1 fruit fly cellular context compared by ENCODE assay signal in genomic region chr2L:7964611-7965010, dm6.
TF ChIP-seq lines count a peak whose summit lies in the region.

No protein-coding gene starts in this region.

TF ChIP-seq in whole organism, embryonic, 481 proteins besides CTCF, POLR2A, EP300 and RAD21 (continued from another document):
- TF ChIP-seq schlank (tag; optimal IDR thresholded peaks at IDR 0.05; lab: Kevin White, UChicago) (no peak), CG11093 (GFP tag; IDR thresholded peaks at IDR 0.05; lab: Robert Waterston, UW) (peak; percentile 49; the same call in 1 of the 3 replicates), Elba2 (GFP tag; optimal IDR thresholded peaks at IDR 0.05; lab: Kevin White, UChicago) (peak; percentile 11), GATAe (GFP tag; conservative IDR thresholded peaks at IDR 0.05; lab: Robert Waterston, UW) (no peak), ham (GFP tag; IDR thresholded peaks at IDR 0.05; lab: Robert Waterston, UW) (no peak), CG4424 (GFP tag; optimal IDR thresholded peaks at IDR 0.05; lab: Kevin White, UChicago) (peak; percentile 66), h (optimal IDR thresholded peaks at IDR 0.05; lab: Kevin White, UChicago) (no peak), scrt (GFP tag; optimal IDR thresholded peaks at IDR 0.05; lab: Kevin White, UChicago) (peak; percentile 19), CG7786 (GFP tag; optimal IDR thresholded peaks at IDR 0.05; lab: Kevin White, UChicago) (peak; percentile 41), CG4617 (GFP tag; optimal IDR thresholded peaks at IDR 0.05; lab: Kevin White, UChicago; ENCODE audit: borderline replicate concordance) (peak; percentile 25), sisA (GFP tag; IDR thresholded peaks at IDR 0.05; lab: Robert Waterston, UW) (peak; percentile 84), yki (optimal IDR thresholded peaks at IDR 0.05; lab: Kevin White, UChicago) (no peak), CG2889 (GFP tag; IDR thresholded peaks at IDR 0.05; lab: Robert Waterston, UW) (peak; percentile 51; the same call in 1 of the 3 replicates), CG17612 (GFP tag; IDR thresholded peaks at IDR 0.05; lab: Robert Waterston, UW) (peak; percentile 48), zfh1 (GFP tag; IDR thresholded peaks at IDR 0.05; lab: Robert Waterston, UW) (peak; percentile 87), CG7372 (GFP tag; IDR thresholded peaks at IDR 0.05; lab: Robert Waterston, UW) (peak; percentile 59), insv (GFP tag; optimal IDR thresholded peaks at IDR 0.05; lab: Kevin White, UChicago) (no peak), ro (GFP tag; IDR thresholded peaks at IDR 0.05; lab: Robert Waterston, UW) (0 out of 2 replicates have a peak, but pooled peaks have one; percentile 17), gt (GFP tag; IDR thresholded peaks at IDR 0.05; lab: Robert Waterston, UW) (no peak), CG10209 (GFP tag; optimal IDR thresholded peaks at IDR 0.05; lab: Kevin White, UChicago) (peak; percentile 67), H2.0 (GFP tag; IDR thresholded peaks at IDR 0.05; lab: Robert Waterston, UW) (peak; percentile 81), Atf3 (GFP tag; optimal IDR thresholded peaks at IDR 0.05; lab: Kevin White, UChicago) (peak; percentile 68), CG11504 (tag; optimal IDR thresholded peaks at IDR 0.05; lab: Kevin White, UChicago) (peak; percentile 90), CG2116 (GFP tag; optimal IDR thresholded peaks at IDR 0.05; lab: Kevin White, UChicago) (no peak), Dad (GFP tag; optimal IDR thresholded peaks at IDR 0.05; lab: Kevin White, UChicago) (peak; percentile 35), Mrtf (GFP tag; IDR thresholded peaks at IDR 0.05; lab: Robert Waterston, UW) (peak; percentile 78; the same call in 2 of the 3 replicates), ranshi (GFP tag; IDR thresholded peaks at IDR 0.05; lab: Robert Waterston, UW) (peak; percentile 77), Dref (GFP tag; IDR thresholded peaks at IDR 0.05; lab: Robert Waterston, UW) (no peak), B-H2 (GFP tag; optimal IDR thresholded peaks at IDR 0.05; lab: Kevin White, UChicago) (no peak), knrl (GFP tag; IDR thresholded peaks at IDR 0.05; lab: Robert Waterston, UW; ENCODE audit: partially characterized antibody) (no peak), Lhr (GFP tag; optimal IDR thresholded peaks at IDR 0.05; lab: Kevin White, UChicago) (peak; percentile 41), CG5180 (GFP tag; optimal IDR thresholded peaks at IDR 0.05; lab: Kevin White, UChicago) (peak; percentile 58)
